Worm (Caenorhabditis elegans): ENCODE results near the gene ZK1307.4.

The ZK1307.4 gene

DNA sequence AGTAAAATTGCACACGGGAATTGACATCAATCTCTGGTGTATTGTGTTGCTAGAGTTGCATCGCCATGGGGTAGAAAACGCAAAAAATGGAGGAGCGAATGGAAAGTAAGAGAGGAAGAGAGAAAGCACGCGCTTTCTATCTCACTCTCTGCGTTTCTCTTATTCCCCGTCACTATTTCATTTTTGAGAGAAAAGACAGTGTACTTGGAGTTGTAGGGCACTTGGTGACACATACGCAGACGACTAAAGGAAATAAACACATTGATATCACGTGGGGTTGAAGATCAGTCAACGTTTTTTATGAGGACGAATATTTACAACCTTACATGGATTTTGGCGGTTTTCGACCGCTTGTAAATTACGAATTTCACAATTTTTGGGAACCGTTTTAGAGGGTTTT lies 48.2 kb downstream of the ZK1307.4 start (continued):
- TF ChIP-seq ztf-3 (GFP tag; optimal IDR thresholded peaks at IDR 0.05) (peak; percentile 79), ztf-22 (GFP tag; optimal IDR thresholded peaks at IDR 0.05) (peak; percentile 90), ztf-26 (tag; optimal IDR thresholded peaks at IDR 0.05) (peak; percentile 80), ceh-27 (GFP tag; optimal IDR thresholded peaks at IDR 0.05) (peak; percentile 93), tlf-1 (GFP tag; optimal IDR thresholded peaks at IDR 0.05) (peak; percentile 75), sptf-2 (GFP tag; optimal IDR thresholded peaks at IDR 0.05) (no peak), ztf-18 (tag; optimal IDR thresholded peaks at IDR 0.05) (peak; percentile 41), atf-7 (tag; optimal IDR thresholded peaks at IDR 0.05) (peak; percentile 89), ceh-58 (GFP tag; IDR thresholded peaks at IDR 0.05) (no peak), ZK185.1 (tag; optimal IDR thresholded peaks at IDR 0.05; ENCODE audit: poor library complexity, severe bottlenecking) (peak; percentile 59), unc-62 (GFP tag; optimal IDR thresholded peaks at IDR 0.05) (peak; percentile 59), tbp1 (GFP tag; optimal IDR thresholded peaks at IDR 0.05) (peak; percentile 67), cebp-1 (GFP tag; IDR thresholded peaks at IDR 0.05) (peak; percentile 55; the same call in 1 of the 2 replicates), cebp-1 (tag; optimal IDR thresholded peaks at IDR 0.05) (peak; percentile 90), rcor-1 (GFP tag; IDR thresholded peaks at IDR 0.05) (peak; percentile 80), ceh-40 (GFP tag; IDR thresholded peaks at IDR 0.05) (no peak), nfyb-1 (GFP tag; IDR thresholded peaks at IDR 0.05) (peak; percentile 85), die-1 (tag; optimal IDR thresholded peaks at IDR 0.05) (peak; percentile 23), nhr-80 (tag; optimal IDR thresholded peaks at IDR 0.05) (peak; percentile 97), Y95B8A.8 (GFP tag; IDR thresholded peaks at IDR 0.05) (no peak), sdz-38 (tag; optimal IDR thresholded peaks at IDR 0.05) (no peak), ccch-3 (GFP tag; optimal IDR thresholded peaks at IDR 0.05) (no peak), athp-1 (tag; optimal IDR thresholded peaks at IDR 0.05) (peak; percentile 43), Y56A3A.18 (GFP tag; IDR thresholded peaks at IDR 0.05) (0 out of 2 replicates have a peak, but pooled peaks have one; percentile 52), chd-7 (tag; optimal IDR thresholded peaks at IDR 0.05) (peak; percentile 92)

DNA sequence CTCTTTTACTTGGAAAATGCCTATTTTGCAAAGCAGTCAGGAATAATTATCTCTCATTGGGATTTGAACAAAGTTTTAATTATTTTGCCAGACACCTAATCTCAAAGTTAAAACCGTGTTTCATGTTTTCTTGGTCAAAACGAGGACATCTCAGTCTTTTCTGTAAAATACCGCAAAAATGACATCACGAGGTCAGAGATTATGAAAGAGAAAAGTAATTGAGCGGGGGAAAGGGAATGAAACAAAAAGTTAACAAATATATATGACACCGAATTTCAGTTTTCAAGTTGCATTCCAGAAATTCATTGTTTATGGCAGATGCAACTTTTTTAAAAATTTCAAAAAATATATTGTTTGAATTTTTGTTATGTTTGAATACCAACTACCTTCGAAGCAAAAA lies 49.0 kb downstream of the ZK1307.4 start:
- no peak for TF ChIP-seq cebp-1 (GFP tag; IDR thresholded peaks at IDR 0.05)
- peak; percentile 31 for TF ChIP-seq cebp-1 (tag; optimal IDR thresholded peaks at IDR 0.05)
- no peak for TF ChIP-seq ceh-91 (GFP tag; IDR thresholded peaks at IDR 0.05)

DNA sequence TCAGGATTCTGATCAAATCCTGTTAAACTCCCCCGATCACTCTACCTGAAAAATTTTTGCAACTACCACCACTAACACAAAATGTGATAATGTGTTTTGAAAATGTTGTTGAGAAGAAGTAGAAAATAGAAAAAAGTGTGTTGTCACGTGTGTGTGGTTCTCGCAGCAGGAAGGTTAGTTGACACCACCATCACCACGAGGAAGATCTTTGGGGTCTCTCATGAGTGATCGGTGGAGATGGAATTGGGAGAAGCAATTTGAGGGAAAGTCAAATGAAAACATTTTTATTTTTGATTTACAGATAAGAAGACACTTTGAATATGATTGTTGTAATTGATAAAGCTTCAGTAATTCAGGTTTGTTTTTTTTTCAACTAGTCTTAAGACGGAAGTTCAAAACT lies 49.9 kb downstream of the ZK1307.4 start:
- TF ChIP-seq cebp-1 (GFP tag; IDR thresholded peaks at IDR 0.05) (0 out of 2 replicates have a peak, but pooled peaks have one; percentile 14), cebp-1 (tag; optimal IDR thresholded peaks at IDR 0.05) (peak; percentile 47), lin-35 (GFP tag; optimal IDR thresholded peaks at IDR 0.05) (peak in 1 of 3 experiments; percentile 27), attf-5 (GFP tag; optimal IDR thresholded peaks at IDR 0.05) (peak; percentile 22), die-1 (tag; optimal IDR thresholded peaks at IDR 0.05) (no peak), B0035.1 (tag; optimal IDR thresholded peaks at IDR 0.05) (no peak), rpc-1 (optimal IDR thresholded peaks at IDR 0.05) (no peak), rpc-1 (tag; optimal IDR thresholded peaks at IDR 0.05) (no peak), tbp1 (GFP tag; optimal IDR thresholded peaks at IDR 0.05) (peak; percentile 14), unc-62 (GFP tag; optimal IDR thresholded peaks at IDR 0.05) (peak; percentile 39), pha-4 (tag; optimal IDR thresholded peaks at IDR 0.05) (peak; percentile 29)

ce11 chrII:9601069-9601468 lies 50.5 kb downstream of the ZK1307.4 start:
- no peak for TF ChIP-seq pbrm-1 (GFP tag; IDR thresholded peaks at IDR 0.05)
- no peak for TF ChIP-seq nhr-90 (tag; optimal IDR thresholded peaks at IDR 0.05)
- TF ChIP-seq unc-130 (GFP tag; optimal IDR thresholded peaks at IDR 0.05), result no peak
- TF ChIP-seq F23B12.7 (tag; optimal IDR thresholded peaks at IDR 0.05; ENCODE audit: insufficient read depth), result no peak
- TF ChIP-seq F33H1.4 (GFP tag; IDR thresholded peaks at IDR 0.05), result no peak
- TF ChIP-seq ztf-22 (GFP tag; optimal IDR thresholded peaks at IDR 0.05), result peak; percentile 26
- TF ChIP-seq lin-26 (GFP tag; IDR thresholded peaks at IDR 0.05), result no peak
- 0 out of 2 replicates have a peak, but pooled peaks have one; percentile 23 for TF ChIP-seq Y53G8AR.9 (GFP tag; conservative IDR thresholded peaks at IDR 0.05)
- TF ChIP-seq cebp-1 (GFP tag; IDR thresholded peaks at IDR 0.05), result no peak
- peak; percentile 33 for TF ChIP-seq cebp-1 (tag; optimal IDR thresholded peaks at IDR 0.05)
- TF ChIP-seq rpc-1 (optimal IDR thresholded peaks at IDR 0.05), result no peak
- no peak for TF ChIP-seq rpc-1 (tag; optimal IDR thresholded peaks at IDR 0.05)
- peak; percentile 50 for TF ChIP-seq ztf-26 (tag; optimal IDR thresholded peaks at IDR 0.05)
- TF ChIP-seq mel-28 (tag; optimal IDR thresholded peaks at IDR 0.05; ENCODE audit: borderline replicate concordance), result no peak
- TF ChIP-seq aptf-2 (GFP tag; conservative IDR thresholded peaks at IDR 0.05), result no peak
- peak; percentile 49 for TF ChIP-seq chd-7 (tag; optimal IDR thresholded peaks at IDR 0.05)
- no peak for TF ChIP-seq Y53F4B.3 (GFP tag; IDR thresholded peaks at IDR 0.05)
- peak in 1 of 3 experiments; percentile 11 for TF ChIP-seq lin-35 (GFP tag; optimal IDR thresholded peaks at IDR 0.05)
- TF ChIP-seq mxl-1 (tag; optimal IDR thresholded peaks at IDR 0.05), result no peak
- no peak for TF ChIP-seq cebp-2 (GFP tag; IDR thresholded peaks at IDR 0.05)

Data from whole organism, young adult.